Fruit fly (Drosophila melanogaster): ENCODE measurements around the gene CG9467.

CG9467 gene

DNA sequence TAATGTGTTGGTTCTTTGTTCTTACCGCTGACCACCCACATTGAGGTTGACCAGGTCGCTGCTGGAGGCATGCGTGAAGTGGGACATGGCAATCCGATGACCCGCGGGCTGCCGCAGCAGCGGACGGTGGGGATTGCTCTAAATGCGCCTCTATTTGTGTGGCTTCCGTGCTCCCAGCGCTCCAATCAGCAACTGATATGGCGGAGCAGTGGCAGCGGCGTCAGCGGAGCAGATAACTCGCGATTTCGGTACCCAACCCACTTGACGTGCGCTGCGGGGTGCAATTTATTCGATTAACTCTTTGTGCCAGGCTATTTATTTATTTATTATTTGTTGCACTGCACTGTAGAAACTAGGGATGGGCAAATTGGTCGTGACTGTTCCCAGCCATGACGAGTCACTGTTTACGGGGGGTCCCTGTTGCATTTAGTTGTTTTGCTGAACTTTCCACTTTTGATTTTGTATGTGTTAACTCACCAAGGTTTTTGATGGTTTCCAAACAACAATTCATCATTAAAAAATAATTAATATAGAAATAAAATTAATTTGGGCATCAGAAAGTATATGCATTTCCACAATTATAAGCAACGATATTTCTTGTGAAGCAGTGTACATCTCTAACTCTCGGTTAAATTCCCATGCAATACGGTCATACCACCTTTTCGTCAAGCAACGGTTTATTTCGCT lies at the start of gene CG9467, which contains the start of gene CG8526:
TSS of gene CG9467 (minus strand) at position 383 of the 687 bp plus-strand sequence.
TSS of gene CG8526 (plus strand) at position 637 of the 687 bp plus-strand sequence.
- TF ChIP-seq noc (tag; optimal IDR thresholded peaks at IDR 0.05) = no peak

DNA sequence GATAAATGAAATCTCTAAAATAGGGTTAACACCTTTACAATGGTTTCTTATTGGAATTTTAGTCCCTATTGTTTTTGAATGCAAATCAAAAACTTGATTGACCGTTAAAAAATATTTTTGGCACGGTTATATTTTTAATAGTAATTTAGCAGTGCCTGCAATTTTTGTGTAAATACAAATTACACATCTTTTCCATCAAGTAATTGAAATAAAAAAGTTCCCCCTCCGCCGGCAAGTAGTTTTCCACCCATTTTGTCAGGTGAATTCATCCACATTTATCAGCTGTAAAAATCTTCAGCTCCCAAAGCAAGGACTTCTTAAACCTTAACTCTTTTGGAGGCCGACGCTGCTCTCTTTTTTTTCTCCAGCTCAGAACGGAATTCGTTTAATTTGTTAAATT lies 22.9 kb upstream of the CG9467 start, which contains the start of gene CG34302:
TSS of gene CG34302 (minus strand) at position 101 of the 400 bp plus-strand sequence.
- no peak for TF ChIP-seq noc (tag; optimal IDR thresholded peaks at IDR 0.05)

DNA sequence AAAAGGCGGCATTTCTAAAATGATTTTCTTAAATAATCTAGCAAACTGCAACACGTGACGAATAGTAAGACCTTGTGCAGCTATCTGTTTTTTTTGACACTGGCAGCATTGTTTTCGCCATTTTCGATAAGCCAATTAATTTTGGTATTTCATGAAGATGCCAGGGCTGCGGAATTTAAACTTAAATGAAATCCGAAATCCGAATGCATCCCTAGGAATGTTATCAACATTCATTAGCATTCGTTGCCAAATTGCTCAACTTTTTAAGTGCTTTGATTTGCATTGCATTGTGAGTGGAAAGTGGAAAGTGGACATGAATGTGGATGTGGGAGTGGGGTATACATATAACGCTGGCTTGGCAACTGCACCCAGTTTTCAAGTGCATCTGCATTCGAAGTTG lies 20.3 kb upstream of the CG9467 start, which contains the start of gene CG42857:
TSS of gene CG42857 (minus strand) at position 101 of the 400 bp plus-strand sequence.
- TF ChIP-seq noc (tag; optimal IDR thresholded peaks at IDR 0.05) = no peak

DNA sequence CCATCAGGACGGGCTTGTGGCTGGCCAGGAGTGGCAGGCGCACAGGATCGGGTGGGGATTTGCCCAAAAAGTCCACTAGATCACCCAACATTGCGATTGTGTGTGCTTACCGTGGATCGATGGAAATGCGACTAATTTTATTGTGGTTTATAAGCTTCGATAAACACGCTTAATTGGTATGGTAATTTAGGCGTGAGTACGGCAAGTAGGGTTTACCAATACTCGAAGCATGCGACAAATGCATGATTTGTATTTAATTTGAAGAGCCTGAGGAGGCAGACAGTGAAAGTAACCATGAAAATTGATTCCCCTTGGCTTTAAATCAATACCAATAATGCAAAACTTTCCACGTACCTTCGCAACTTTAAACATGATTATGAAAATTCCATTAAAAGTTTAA lies 19.0 kb upstream of the CG9467 start, which contains the start of gene CG9458:
TSS of gene CG9458 (minus strand) at position 101 of the 400 bp plus-strand sequence.
- no peak for TF ChIP-seq noc (tag; optimal IDR thresholded peaks at IDR 0.05)

DNA sequence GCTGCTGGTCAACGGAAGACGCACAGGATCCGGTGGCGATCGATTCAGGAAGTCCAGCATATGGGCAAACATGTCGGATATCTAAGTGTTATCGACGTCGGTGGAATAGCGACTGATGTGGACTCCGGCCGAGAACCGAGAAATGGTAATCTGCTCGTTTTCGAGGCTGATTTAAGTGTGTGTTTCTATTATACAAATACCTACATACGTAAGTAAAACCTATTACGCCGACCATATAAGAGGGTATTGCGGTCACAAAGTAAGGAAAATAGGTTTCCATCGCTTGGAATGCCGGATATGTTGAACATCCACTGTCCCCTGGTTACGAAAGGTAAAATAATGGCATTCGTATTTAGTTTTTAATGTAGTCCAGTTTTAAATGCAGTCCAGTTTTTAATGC lies 17.5 kb upstream of the CG9467 start, which contains the start of gene CG9459:
TSS of gene CG9459 (minus strand) at position 101 of the 400 bp plus-strand sequence.
- TF ChIP-seq noc (tag; optimal IDR thresholded peaks at IDR 0.05) = no peak

DNA sequence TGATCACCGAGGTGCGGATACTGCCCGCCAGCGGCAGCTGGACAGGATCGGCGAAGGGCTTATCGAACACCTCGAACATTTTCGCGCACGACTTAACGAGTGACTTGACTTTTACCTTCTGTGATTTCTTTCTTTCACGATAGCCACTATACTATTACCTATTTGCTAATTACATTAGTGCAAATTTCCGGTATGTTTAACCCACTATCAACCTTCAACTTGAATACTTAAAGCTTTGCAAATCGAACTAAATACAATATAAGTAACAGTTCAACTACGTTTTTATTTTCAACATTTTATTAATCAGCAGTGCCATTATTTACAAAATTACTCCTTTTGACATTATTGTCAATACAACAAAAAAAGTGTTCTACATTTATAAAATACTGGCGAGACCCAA lies 16.1 kb upstream of the CG9467 start, which contains the start of gene CG16904:
TSS of gene CG16904 (minus strand) at position 101 of the 400 bp plus-strand sequence.
- TF ChIP-seq noc (tag; optimal IDR thresholded peaks at IDR 0.05) = no peak

DNA sequence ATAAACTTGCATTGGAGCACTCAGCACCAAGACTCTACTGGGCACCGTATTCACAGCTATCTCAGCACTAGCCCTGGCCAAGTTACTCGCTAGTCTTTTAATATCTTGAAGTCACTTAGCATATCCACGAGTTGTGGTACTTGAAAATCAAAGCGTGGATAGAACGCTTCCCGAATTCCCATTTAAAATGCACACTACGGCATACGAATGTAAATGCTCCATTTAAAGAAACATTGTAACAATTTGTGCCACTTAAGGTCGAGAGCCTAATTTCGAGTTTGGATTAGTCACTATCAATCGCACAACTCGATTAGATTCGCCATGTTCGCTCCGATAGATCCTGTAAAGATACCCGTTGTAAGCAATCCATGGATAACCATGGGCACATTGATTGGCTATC lies 13.0 kb upstream of the CG9467 start, which contains the start of gene eloF:
TSS of gene eloF (plus strand) at position 301 of the 400 bp plus-strand sequence.
- TF ChIP-seq noc (tag; optimal IDR thresholded peaks at IDR 0.05) = no peak

DNA sequence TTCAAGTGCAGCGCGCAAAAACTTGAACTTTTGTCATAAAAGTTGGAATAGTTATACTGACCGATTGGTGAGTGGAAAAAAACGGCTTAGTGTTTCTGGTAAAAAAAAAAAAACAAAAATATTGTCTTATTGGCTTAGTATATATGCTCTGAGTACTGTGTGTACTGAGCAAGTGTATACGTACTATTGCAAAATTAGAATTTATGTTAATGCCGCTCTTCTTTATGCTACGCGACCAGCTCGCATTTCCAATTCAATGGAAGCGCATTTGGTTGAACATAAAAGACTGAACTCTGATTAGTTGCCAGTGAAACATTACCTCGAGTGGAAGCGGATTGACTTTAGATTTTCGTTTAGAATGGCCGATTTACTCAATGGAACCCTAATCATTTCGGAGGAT lies 11.6 kb upstream of the CG9467 start, which contains the start of gene CG8534:
TSS of gene CG8534 (plus strand) at position 301 of the 400 bp plus-strand sequence.
- no peak for TF ChIP-seq noc (tag; optimal IDR thresholded peaks at IDR 0.05)

DNA sequence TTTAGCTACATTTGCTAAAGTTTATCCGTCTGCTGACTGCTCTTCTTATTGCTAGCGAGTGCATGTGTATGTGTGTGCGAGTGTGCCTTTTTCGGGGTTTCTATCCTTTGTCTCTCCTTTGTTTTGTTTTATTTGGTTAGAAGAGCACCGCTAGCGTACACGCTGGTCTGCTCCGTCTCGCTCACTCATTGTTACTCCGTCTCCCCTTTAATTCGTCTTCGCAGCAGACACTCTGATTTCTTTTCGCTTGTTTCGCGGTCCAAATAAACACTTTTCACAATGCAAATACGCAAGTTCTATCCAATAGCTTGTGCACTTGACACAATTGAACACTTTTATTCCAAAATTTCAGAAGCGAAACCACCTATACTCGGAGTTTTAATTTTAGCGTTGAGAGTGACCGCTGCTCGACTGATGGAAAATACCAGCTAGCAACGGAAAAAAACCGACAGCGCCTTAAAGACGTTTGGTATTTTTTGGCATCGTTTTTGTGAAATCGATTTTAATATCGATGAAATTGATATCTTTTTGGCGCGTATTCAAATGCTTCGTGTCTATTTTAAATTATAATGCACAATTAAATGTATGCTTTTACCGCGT lies 8.2 kb upstream of the CG9467 start, which contains the start of gene FBXO11:
TSS of gene FBXO11 (minus strand) at position 423 of the 600 bp plus-strand sequence.
- peak; percentile 52 for TF ChIP-seq noc (tag; optimal IDR thresholded peaks at IDR 0.05)

DNA sequence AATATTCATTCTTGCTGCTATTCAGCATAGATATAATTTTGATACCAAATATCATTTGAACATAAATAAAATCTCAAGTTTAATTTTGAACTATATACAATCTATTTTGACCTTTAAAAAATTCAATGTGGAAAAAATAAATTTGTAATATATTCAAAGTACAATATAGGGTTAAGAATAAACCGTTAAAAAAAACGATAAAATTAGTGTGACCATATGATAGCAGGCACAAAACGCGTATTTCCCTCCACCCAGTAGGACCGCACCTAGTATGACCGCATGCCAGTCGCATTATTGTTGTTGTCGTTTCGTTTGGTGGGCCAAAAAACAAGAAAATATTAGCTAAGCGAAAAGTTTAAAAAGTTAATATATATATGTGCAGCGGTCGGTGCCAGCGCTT lies 7.8 kb downstream of the CG9467 start, which contains the start of gene CG8516:
TSS of gene CG8516 (plus strand) at position 278 of the 400 bp plus-strand sequence.
- TF ChIP-seq noc (tag; optimal IDR thresholded peaks at IDR 0.05) = no peak

DNA sequence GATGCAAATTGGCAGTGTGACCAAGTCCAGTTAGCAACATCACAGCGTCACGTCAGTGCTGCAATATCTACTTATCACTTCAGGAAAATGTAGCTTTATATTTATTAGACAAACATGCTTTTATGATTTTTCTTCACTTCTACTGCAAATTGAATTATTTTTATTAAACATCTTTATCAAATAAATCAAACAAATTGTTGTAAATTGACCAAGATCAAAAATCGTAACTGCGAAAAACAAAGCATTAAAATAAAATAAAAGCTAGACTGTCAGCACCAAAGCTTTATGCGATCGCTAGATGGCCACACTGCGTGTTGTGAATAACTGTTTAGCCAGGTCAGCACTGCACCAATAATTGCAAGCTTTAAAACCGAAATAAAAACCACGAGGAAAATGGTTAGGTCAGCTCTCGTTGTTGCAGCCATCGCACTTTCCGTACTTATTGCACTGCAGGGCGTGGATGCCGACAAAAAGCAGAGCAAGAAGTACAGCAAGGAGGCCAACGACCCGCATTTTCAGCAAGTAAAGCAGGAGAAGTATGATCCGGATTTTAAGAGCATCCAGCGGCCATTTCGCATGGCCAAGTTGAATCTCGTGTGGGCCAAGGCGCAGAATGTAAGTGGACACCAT lies 9.5 kb downstream of the CG9467 start, which contains the start of the genes CG12945 and CG8507:
TSS of gene CG12945 (minus strand) at position 45 of the 630 bp plus-strand sequence.
TSS of gene CG8507 (plus strand) at position 307 of the 630 bp plus-strand sequence.
- TF ChIP-seq noc (tag; optimal IDR thresholded peaks at IDR 0.05) = peak; percentile 50

DNA sequence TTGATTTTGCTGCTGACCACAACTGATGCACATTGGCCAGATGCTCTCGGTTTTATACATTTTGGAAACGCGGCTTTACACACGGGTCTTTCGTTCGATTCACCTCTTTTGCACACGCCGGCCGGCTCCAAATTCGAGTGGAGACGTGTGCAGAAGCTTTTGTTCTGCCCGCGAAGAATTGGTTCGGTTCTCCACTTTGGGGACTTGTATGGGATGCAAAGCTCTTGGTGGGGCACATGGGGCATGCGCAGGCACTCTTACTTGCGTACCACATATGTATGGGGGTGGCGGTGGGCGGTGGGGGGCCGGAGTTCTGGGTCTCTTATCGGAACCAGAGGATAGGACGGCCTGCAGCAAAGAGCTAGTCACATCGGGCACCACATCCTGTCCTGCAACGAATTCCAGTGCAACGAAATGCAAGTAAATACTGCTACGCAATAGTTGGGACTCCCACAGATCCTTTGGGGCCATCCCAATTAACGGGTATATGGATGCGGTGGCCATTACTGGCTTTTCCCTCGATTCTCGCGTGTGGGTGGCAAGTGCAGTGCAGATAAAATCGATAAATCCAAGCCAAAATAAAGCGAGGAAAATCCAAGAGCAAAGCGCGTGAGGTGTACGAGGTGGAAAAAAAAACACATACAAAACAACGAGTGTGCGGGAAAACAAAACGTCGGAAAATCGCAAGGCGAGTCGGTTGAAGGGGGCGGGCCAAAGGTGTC lies 16.3 kb downstream of the CG9467 start, which contains the start of the genes MtnA and CG8500:
TSS of gene MtnA (minus strand) at position 30 of the 722 bp plus-strand sequence.
TSS of gene CG8500 (plus strand) at position 313 of the 722 bp plus-strand sequence.
- TF ChIP-seq noc (tag; optimal IDR thresholded peaks at IDR 0.05) = no peak

DNA sequence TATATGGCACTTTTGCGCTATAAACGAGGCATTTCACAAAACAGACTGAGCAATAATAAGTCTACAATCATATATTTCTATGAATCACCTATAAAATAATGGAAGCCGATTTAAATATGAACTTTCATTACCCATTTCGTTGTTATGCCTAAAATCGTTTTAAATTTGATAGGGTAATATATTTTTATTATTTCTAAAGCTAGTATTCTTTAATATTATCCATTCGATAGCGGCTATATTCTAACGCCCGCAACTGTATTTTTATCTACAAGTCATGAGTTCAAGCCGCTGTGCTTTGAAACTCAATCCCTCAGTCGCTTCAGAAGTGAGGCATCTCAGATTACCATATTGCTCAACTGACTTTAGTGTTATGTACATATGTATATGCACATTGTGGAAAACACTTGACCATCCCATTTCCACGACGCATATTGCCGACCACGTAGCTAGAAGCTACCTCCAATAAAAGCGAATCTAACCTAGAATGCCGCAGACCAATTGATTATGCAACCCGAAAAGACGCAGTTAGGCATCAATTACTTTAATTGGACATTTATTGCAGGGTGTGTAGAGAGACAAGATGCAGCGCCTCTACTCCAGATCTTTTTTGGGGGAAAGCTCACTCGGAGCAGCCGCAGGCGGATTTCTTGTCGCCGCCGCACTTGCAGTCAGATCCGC lies 17.4 kb downstream of the CG9467 start:
- no peak for TF ChIP-seq noc (tag; optimal IDR thresholded peaks at IDR 0.05)

DNA sequence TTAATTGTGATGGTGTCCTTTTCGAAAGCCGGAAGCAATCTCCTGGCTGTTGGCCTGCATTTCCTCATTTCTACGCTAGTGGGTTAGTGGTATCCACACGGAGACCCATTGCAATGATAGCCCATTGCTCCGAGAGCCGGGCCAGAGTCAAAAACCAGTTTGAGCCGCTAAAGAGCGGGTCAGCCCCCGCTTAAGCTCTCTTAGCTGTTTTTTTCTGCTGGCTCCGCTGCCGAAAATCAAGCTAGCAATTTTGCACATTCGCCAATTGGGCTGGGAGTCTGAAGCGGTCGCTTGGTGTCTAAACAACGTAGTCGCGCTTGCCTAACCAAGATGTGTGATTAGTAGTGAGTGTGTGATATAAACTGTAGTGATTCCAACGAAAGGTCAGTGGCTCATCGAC lies 21.1 kb downstream of the CG9467 start, which contains the start of gene CG12947:
TSS of gene CG12947 (plus strand) at position 301 of the 400 bp plus-strand sequence.
- no peak for TF ChIP-seq noc (tag; optimal IDR thresholded peaks at IDR 0.05)
